Fruit fly (Drosophila melanogaster) whole organism, pupa: ENCODE measurements around the gene Tsf2.

Experiments
- CG32121 ChIP-seq: fragments of 200-800 bp; sonication (Bioruptor generic); IDR thresholded peaks from 2 replicates; pipeline ENCODE4 v1.3.6; 2022; ENCODE audit warnings: missing biosample characterization, missing genetic modification characterization
- Pif1A ChIP-seq: fragments of 200-800 bp; sonication (Bioruptor generic); optimal IDR thresholded peaks from 3 replicates; lab custom pipeline; 2016; ENCODE audit warnings: missing biosample characterization, missing genetic modification characterization

- TF ChIP-seq CG32121 (GFP tag; lab: Robert Waterston, UW) (no peak), Pif1A (GFP tag; lab: Kevin White, UChicago) (no peak)
Measured at dm6 chr3L:12482246-12482645, 51.3 kb downstream of the Tsf2 start, which contains the start of gene CG33725.
